Fruit fly (Drosophila melanogaster) whole organism, pupa: ENCODE results near the gene IA-2.

Source experiments
- CG10348 ChIP-seq: fragments of 200-800 bp; sonication (Bioruptor generic); IDR thresholded peaks from 2 replicates; pipeline ENCODE4 v1.3.6; 2022; ENCODE audit warnings: missing biosample characterization, missing genetic modification characterization
- CG12605 ChIP-seq: fragments of 200-800 bp; sonication (Bioruptor generic); IDR thresholded peaks from 2 replicates; pipeline ENCODE4 v1.3.6; 2022; ENCODE audit warnings: missing biosample characterization, missing genetic modification characterization
- CG13204 ChIP-seq: fragments of 200-800 bp; sonication (Bioruptor generic); optimal IDR thresholded peaks from 2 replicates; lab custom pipeline; 2018; ENCODE audit warnings: missing biosample characterization, mild to moderate bottlenecking, missing genetic modification characterization, moderate library complexity
- CG14655 ChIP-seq: fragments of 200-800 bp; sonication (Bioruptor generic); optimal IDR thresholded peaks from 3 replicates; lab custom pipeline; 2017; ENCODE audit warnings: mild to moderate bottlenecking, missing biosample characterization, missing genetic modification reagents, missing genetic modification characterization
- CG15710 ChIP-seq: fragments of 200-800 bp; sonication (Bioruptor generic); optimal IDR thresholded peaks from 2 replicates; lab custom pipeline; 2018; ENCODE audit warnings: missing biosample characterization, mild to moderate bottlenecking, missing genetic modification characterization, moderate library complexity
- CG17806 ChIP-seq: fragments of 200-800 bp; sonication (Bioruptor generic); optimal IDR thresholded peaks from 2 replicates; lab custom pipeline; 2018; ENCODE audit warnings: missing biosample characterization, mild to moderate bottlenecking, missing genetic modification characterization, moderate library complexity
- CG32121 ChIP-seq: fragments of 200-800 bp; sonication (Bioruptor generic); IDR thresholded peaks from 2 replicates; pipeline ENCODE4 v1.3.6; 2022; ENCODE audit warnings: missing biosample characterization, missing genetic modification characterization
- CG34367 ChIP-seq: fragments of 200-800 bp; sonication (Bioruptor generic); optimal IDR thresholded peaks from 2 replicates; lab custom pipeline; 2018; ENCODE audit warnings: missing biosample characterization, mild to moderate bottlenecking, missing genetic modification characterization
- CG4496 ChIP-seq: fragments of 200-800 bp; sonication (Bioruptor generic); IDR thresholded peaks from 3 replicates; pipeline ENCODE4 v1.3.6; 2022; ENCODE audit warnings: missing biosample characterization, missing genetic modification characterization
- CG8159 ChIP-seq: fragments of 200-800 bp; sonication (Bioruptor generic); optimal IDR thresholded peaks from 3 replicates; lab custom pipeline; 2018; ENCODE audit warnings: missing biosample characterization, mild to moderate bottlenecking, missing genetic modification characterization, moderate library complexity
- CG8301 ChIP-seq: fragments of 200-800 bp; sonication (Bioruptor generic); optimal IDR thresholded peaks from 2 replicates; lab custom pipeline; 2018; ENCODE audit warnings: missing biosample characterization, mild to moderate bottlenecking, missing genetic modification characterization
- CG9948 ChIP-seq: fragments of 200-800 bp; sonication (Bioruptor generic); optimal IDR thresholded peaks from 2 replicates; lab custom pipeline; 2018; ENCODE audit warnings: missing biosample characterization, mild to moderate bottlenecking, missing genetic modification characterization, moderate library complexity
- D1 ChIP-seq: fragments of 200-800 bp; sonication (Bioruptor generic); optimal IDR thresholded peaks from 2 replicates; lab custom pipeline; 2018; ENCODE audit warnings: missing biosample characterization, mild to moderate bottlenecking, missing genetic modification characterization, moderate library complexity
- EcR ChIP-seq: fragments of 200-800 bp; sonication (Bioruptor generic); optimal IDR thresholded peaks from 3 replicates; lab custom pipeline; 2019; ENCODE audit warnings: missing biosample characterization, missing genetic modification characterization, mild to moderate bottlenecking, moderate library complexity, missing genetic modification reagents
- Ets98B ChIP-seq: fragments of 200-800 bp; sonication (Bioruptor generic); IDR thresholded peaks from 2 replicates; pipeline ENCODE4 v1.3.6; 2022; ENCODE audit warnings: missing biosample characterization, missing genetic modification characterization
- Pif1A ChIP-seq: fragments of 200-800 bp; sonication (Bioruptor generic); optimal IDR thresholded peaks from 3 replicates; lab custom pipeline; 2016; ENCODE audit warnings: missing biosample characterization, missing genetic modification characterization
- Pif1B ChIP-seq: fragments of 200-800 bp; sonication (Bioruptor generic); optimal IDR thresholded peaks from 3 replicates; lab custom pipeline; 2016; ENCODE audit warnings: missing biosample characterization, missing genetic modification characterization
- Snoo ChIP-seq: fragments of 200-800 bp; sonication (Bioruptor generic); optimal IDR thresholded peaks from 3 replicates; lab custom pipeline; 2017; ENCODE audit warnings: missing biosample characterization, mild to moderate bottlenecking, missing genetic modification characterization, inconsistent platforms
- fd96Ca ChIP-seq: fragments of 200-800 bp; sonication (Bioruptor generic); IDR thresholded peaks from 3 replicates; pipeline ENCODE4 v1.3.6; 2022; ENCODE audit warnings: missing biosample characterization, missing genetic modification characterization
- gl ChIP-seq: fragments of 200-800 bp; sonication (Bioruptor generic); optimal IDR thresholded peaks from 2 replicates; lab custom pipeline; 2018; ENCODE audit warnings: missing biosample characterization, mild to moderate bottlenecking, missing genetic modification characterization
- rn ChIP-seq: fragments of 200-800 bp; sonication (Bioruptor generic); IDR thresholded peaks from 2 replicates; pipeline ENCODE4 v1.3.6; 2022; ENCODE audit warnings: missing biosample characterization, missing genetic modification characterization

The IA-2 gene

DNA sequence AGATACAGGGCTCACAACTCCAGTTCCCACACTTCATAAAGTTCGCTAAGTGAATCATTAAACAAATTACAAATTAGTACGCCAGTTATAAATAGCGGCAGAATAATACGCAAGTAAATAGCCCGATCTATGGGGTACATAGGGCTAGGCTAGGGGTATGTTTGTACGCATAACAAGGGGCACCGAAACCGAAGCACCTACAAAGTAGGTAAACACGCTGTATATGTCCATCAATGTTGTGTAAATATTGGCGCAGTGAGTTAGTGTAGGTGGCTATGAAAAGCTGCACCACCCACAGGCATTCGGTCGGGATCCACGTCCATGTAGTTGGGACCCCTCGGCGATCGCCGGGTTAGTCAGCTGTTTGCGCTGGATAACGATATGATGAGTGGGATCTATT, 24.3 kb upstream of the IA-2 start:
- TF ChIP-seq EcR, result no peak
- peak; percentile 81 for TF ChIP-seq gl
- TF ChIP-seq rn, result peak; percentile 71
- TF ChIP-seq CG15710 (tag; lab: Kevin White, UChicago), result peak; percentile 53
- TF ChIP-seq CG8301, result peak; percentile 38
- peak; percentile 83 for TF ChIP-seq Pif1A
- TF ChIP-seq Pif1B, result peak; percentile 70
- peak; percentile 18 for TF ChIP-seq CG9948 (tag; lab: Kevin White, UChicago)
- peak; percentile 72 for TF ChIP-seq CG14655 (GFP tag; lab: Kevin White, UChicago)
- no peak for TF ChIP-seq Snoo (tag; lab: Kevin White, UChicago)
- TF ChIP-seq CG13204, result peak; percentile 34
- TF ChIP-seq D1 (tag; lab: Kevin White, UChicago), result no peak
- peak; percentile 75 for TF ChIP-seq CG32121 (GFP tag; lab: Robert Waterston, UW)
- TF ChIP-seq CG12605 (GFP tag; lab: Robert Waterston, UW), result peak; percentile 44; the same call in 1 of the 2 replicates
- peak; percentile 84 for TF ChIP-seq CG4496 (GFP tag; lab: Robert Waterston, UW)
- peak; percentile 63 for TF ChIP-seq CG8159 (tag; lab: Kevin White, UChicago)
- peak; percentile 45 for TF ChIP-seq CG17806 (tag; lab: Kevin White, UChicago)
- peak; percentile 80 for TF ChIP-seq Ets98B
- peak; percentile 87 for TF ChIP-seq fd96Ca
- TF ChIP-seq CG10348 (GFP tag; lab: Robert Waterston, UW), result no peak
- TF ChIP-seq CG34367, result peak; percentile 69

DNA sequence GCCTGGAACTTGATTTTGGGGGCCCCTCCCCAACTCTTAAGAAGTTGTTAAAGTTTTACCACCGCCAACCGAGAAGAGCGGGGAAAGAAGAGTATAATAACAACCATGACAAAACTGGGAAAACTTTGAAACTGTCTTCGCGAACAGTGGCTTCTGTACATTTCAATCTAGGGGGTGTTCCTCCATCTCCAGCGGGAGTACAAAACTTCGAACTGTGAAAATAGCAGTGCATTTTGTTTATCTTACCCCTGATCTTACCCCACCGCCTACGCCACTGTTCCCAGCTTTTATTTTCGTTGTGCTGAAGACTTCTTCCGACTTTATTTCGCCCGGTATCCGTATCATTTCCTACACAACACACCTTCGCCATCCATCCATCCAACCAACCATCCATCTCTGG, 23.1 kb upstream of the IA-2 start:
- TF ChIP-seq EcR, result no peak
- no peak for TF ChIP-seq CG12605 (GFP tag; lab: Robert Waterston, UW)
- TF ChIP-seq Pif1B, result no peak
- TF ChIP-seq gl, result no peak
- TF ChIP-seq CG8301, result peak; percentile 36
- peak; percentile 5 for TF ChIP-seq CG9948 (tag; lab: Kevin White, UChicago)
- TF ChIP-seq Pif1A, result no peak
- TF ChIP-seq Snoo (tag; lab: Kevin White, UChicago), result no peak
- TF ChIP-seq CG13204, result no peak
- no peak for TF ChIP-seq Ets98B
- TF ChIP-seq CG10348 (GFP tag; lab: Robert Waterston, UW), result no peak
- no peak for TF ChIP-seq rn
- TF ChIP-seq fd96Ca, result peak; percentile 49; the same call in 2 of the 3 replicates
- no peak for TF ChIP-seq CG34367
- 0 out of 3 replicates have a peak, but pooled peaks have one; percentile 34 for TF ChIP-seq CG4496 (GFP tag; lab: Robert Waterston, UW)
- peak; percentile 34 for TF ChIP-seq CG15710 (tag; lab: Kevin White, UChicago)
- TF ChIP-seq CG8159 (tag; lab: Kevin White, UChicago), result peak; percentile 5
- TF ChIP-seq CG14655 (GFP tag; lab: Kevin White, UChicago), result peak; percentile 39
- TF ChIP-seq CG32121 (GFP tag; lab: Robert Waterston, UW), result no peak
- TF ChIP-seq CG17806 (tag; lab: Kevin White, UChicago), result peak; percentile 6
- no peak for TF ChIP-seq D1 (tag; lab: Kevin White, UChicago)

DNA sequence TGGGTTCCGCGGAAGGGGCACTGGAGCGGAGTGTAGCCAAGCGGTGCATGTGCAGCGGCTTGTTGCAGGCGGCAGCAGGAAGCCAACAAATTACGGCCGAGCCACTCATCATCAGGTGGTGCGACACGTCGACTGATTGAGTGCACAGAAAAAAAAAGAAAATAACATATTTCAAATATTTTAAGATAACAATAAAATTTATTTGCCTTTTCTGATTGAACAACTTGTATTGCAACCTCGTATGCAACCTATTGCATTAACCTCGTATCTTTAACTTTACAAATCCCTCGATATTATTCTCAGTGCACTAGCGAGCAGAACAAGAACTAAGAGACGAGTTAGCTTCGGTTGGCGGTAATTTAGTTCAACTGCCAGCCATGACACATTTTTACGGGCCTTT, 22.5 kb upstream of the IA-2 start:
- no peak for TF ChIP-seq CG13204
- TF ChIP-seq CG8301, result peak; percentile 75
- peak; percentile 72 for TF ChIP-seq CG8159 (tag; lab: Kevin White, UChicago)
- peak; percentile 68; the same call in 2 of the 3 replicates for TF ChIP-seq CG4496 (GFP tag; lab: Robert Waterston, UW)
- TF ChIP-seq D1 (tag; lab: Kevin White, UChicago), result peak; percentile 5
- TF ChIP-seq Ets98B, result peak; percentile 59
- no peak for TF ChIP-seq EcR
- TF ChIP-seq CG14655 (GFP tag; lab: Kevin White, UChicago), result peak; percentile 79
- peak; percentile 70 for TF ChIP-seq CG15710 (tag; lab: Kevin White, UChicago)
- peak; percentile 72; the same call in 2 of the 3 replicates for TF ChIP-seq fd96Ca
- peak; percentile 50 for TF ChIP-seq gl
- peak; percentile 70 for TF ChIP-seq CG17806 (tag; lab: Kevin White, UChicago)
- TF ChIP-seq CG10348 (GFP tag; lab: Robert Waterston, UW), result no peak
- TF ChIP-seq Snoo (tag; lab: Kevin White, UChicago), result peak; percentile 53
- TF ChIP-seq rn, result no peak
- TF ChIP-seq CG12605 (GFP tag; lab: Robert Waterston, UW), result no peak
- peak; percentile 68 for TF ChIP-seq CG9948 (tag; lab: Kevin White, UChicago)
- TF ChIP-seq CG32121 (GFP tag; lab: Robert Waterston, UW), result peak; percentile 39; the same call in 1 of the 2 replicates
- peak; percentile 63 for TF ChIP-seq CG34367
- TF ChIP-seq Pif1B, result peak; percentile 44
- TF ChIP-seq Pif1A, result peak; percentile 69

DNA sequence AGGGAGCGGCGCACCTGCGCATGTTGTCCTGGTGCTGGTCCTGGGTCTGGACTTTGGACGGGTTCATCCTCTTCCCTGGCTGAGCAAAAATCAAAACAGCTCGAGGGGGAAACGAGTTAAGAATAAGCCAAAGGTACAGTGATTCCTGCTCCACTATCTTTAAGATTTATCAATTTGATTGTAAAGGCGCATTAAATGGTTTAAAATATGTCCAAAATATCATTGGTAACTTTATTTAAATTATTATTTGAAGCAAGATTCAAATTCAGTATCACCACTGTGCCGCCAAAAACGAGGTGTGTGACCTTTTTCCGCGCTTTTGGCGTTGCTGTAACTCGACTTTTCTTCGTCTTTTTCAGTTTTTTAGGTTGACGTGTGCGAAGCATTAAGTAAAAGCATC, 21.6 kb upstream of the IA-2 start:
- no peak for TF ChIP-seq CG10348 (GFP tag; lab: Robert Waterston, UW)
- TF ChIP-seq fd96Ca, result no peak
- no peak for TF ChIP-seq CG12605 (GFP tag; lab: Robert Waterston, UW)
- TF ChIP-seq CG14655 (GFP tag; lab: Kevin White, UChicago), result no peak
- no peak for TF ChIP-seq Pif1A
- no peak for TF ChIP-seq EcR
- TF ChIP-seq rn, result no peak
- no peak for TF ChIP-seq Ets98B

DNA sequence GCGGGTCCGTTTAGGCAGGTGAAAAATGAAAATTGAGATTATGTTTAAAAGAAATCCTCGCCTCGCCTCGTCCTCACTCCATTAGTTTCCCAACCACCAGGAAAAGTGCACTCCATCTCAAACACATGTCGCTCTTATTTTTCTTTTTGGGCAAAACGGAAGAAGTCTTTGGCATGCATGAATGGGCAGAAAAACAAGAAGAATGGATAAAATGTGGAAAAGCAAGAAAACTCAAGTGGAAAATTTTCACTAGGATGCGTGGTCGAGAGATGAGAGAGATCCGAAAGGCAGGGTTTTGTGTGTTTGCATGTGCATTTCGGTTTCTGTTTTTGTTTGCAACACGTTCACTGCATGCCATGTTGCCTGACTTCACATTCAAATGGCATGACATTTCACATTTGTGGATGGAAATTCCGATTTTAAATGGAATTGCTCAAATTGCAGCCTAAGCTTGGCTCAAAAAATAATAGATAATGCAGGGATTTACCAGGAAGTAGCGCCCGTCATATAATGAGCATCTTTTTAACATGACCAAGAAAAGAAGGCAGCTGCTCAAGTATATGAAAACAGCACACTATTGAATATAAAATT, 20.8 kb upstream of the IA-2 start:
- no peak for TF ChIP-seq EcR
- no peak for TF ChIP-seq CG32121 (GFP tag; lab: Robert Waterston, UW)
- no peak for TF ChIP-seq fd96Ca
- no peak for TF ChIP-seq CG17806 (tag; lab: Kevin White, UChicago)
- TF ChIP-seq D1 (tag; lab: Kevin White, UChicago), result no peak
- TF ChIP-seq CG15710 (tag; lab: Kevin White, UChicago), result no peak
- TF ChIP-seq Snoo (tag; lab: Kevin White, UChicago), result no peak
- TF ChIP-seq Pif1B, result no peak
- TF ChIP-seq, all 21 proteins: peak for 0

DNA sequence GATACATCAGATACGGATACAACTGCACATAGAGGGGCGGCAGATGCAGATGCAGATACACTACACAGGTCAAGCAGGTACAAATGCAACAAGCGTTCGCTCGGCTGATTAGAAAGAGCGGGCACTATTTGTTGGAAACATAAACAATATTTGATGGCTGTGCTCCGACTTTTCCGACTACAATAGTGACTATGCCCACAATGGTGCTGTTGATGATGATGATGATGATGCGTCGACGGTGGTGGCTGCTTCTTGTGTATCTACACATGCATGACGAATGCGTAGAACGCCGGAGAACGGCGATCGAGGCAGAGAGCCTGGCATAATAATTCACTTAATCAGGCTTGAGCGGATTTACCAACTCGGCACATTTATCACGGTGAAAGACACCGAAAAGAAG, 20.2 kb upstream of the IA-2 start:
- TF ChIP-seq CG4496 (GFP tag; lab: Robert Waterston, UW) (no peak), CG12605 (GFP tag; lab: Robert Waterston, UW) (no peak), EcR (no peak), CG10348 (GFP tag; lab: Robert Waterston, UW) (no peak), CG34367 (no peak), D1 (tag; lab: Kevin White, UChicago) (no peak), CG15710 (tag; lab: Kevin White, UChicago) (no peak)
- TF ChIP-seq, all 21 proteins: peak for 0
